Fruit fly (Drosophila melanogaster): ENCODE data around the gene Pex12.
A peak's percentile ranks its signal among the peaks of the same experiment; 100 is the strongest.

Gene Pex12

DNA sequence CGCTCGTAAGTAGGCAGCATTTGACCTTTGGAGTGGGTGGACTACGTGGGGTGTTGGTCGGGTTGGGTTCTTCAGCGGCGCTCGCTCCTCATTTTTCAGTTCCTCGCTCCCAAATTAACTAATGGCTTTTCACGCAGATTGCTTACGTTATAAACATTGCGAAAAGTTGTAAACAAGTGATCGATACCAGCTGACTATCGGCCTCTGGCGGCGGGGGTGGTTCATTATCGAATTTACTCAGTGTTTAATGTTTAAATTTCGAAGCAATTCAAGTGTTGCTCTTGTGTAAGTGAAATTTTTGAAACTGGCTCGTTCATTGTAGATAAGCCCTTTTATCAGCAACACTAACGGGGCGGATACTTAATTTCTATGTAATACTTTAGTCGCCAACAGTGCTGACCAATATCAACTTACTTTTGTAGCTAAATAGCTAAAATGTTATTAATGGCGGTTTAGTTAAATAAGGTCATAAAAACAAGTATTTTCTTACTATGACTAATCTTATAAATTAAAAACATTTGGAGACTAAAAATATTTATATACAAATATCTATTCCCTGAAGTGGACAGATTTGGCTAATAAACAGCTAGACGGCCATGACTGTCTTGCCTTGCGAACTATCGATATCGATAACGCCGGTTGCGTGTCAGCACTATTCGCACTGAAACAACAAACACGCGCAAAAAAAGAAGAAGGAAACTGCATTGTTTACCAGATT, 3.7 kb downstream of the Pex12 start, which contains the start of the genes PGAP2 and Clp (continued):
- TF ChIP-seq CG7556 (GFP tag; optimal IDR thresholded peaks at IDR 0.05) (peak; percentile 65), lbe (GFP tag; optimal IDR thresholded peaks at IDR 0.05) (peak; percentile 41), CG18262 (tag; optimal IDR thresholded peaks at IDR 0.05) (peak; percentile 79), CG4360 (GFP tag; IDR thresholded peaks at IDR 0.05) (peak; percentile 71), sisA (GFP tag; IDR thresholded peaks at IDR 0.05) (peak; percentile 76), Dref (GFP tag; IDR thresholded peaks at IDR 0.05) (peak; percentile 74), zfh1 (GFP tag; IDR thresholded peaks at IDR 0.05) (peak; percentile 65; the same call in 2 of the 3 replicates), CG10462 (GFP tag; optimal IDR thresholded peaks at IDR 0.05) (no peak), Oli (tag; optimal IDR thresholded peaks at IDR 0.05) (peak; percentile 68), CG4707 (GFP tag; optimal IDR thresholded peaks at IDR 0.05) (no peak), GATAe (GFP tag; conservative IDR thresholded peaks at IDR 0.05) (no peak), chif (GFP tag; optimal IDR thresholded peaks at IDR 0.05) (peak; percentile 43 to 56), tap (tag; optimal IDR thresholded peaks at IDR 0.05) (no peak), Abd-B (GFP tag; optimal IDR thresholded peaks at IDR 0.05) (peak; percentile 79), dan (GFP tag; IDR thresholded peaks at IDR 0.05) (no peak), Oaz (GFP tag; IDR thresholded peaks at IDR 0.05) (peak; percentile 77), kah (GFP tag; optimal IDR thresholded peaks at IDR 0.05) (no peak), CG2678 (tag; optimal IDR thresholded peaks at IDR 0.05) (peak; percentile 80), CG8290 (GFP tag; optimal IDR thresholded peaks at IDR 0.05) (peak; percentile 81), CG8290 (tag; optimal IDR thresholded peaks at IDR 0.05) (no peak), CG1602 (GFP tag; optimal IDR thresholded peaks at IDR 0.05) (peak; percentile 79), CG30403 (GFP tag; optimal IDR thresholded peaks at IDR 0.05) (peak; percentile 86), PHDP (tag; optimal IDR thresholded peaks at IDR 0.05) (peak; percentile 67), Chrac-16 (GFP tag; optimal IDR thresholded peaks at IDR 0.05) (peak; percentile 74), CG17802 (tag; optimal IDR thresholded peaks at IDR 0.05) (peak; percentile 24), dimm (GFP tag; IDR thresholded peaks at IDR 0.05) (peak; percentile 44; the same call in 1 of the 2 replicates), Meics (GFP tag; optimal IDR thresholded peaks at IDR 0.05) (peak; percentile 66), bowl (GFP tag; IDR thresholded peaks at IDR 0.05) (no peak), CG13123 (GFP tag; optimal IDR thresholded peaks at IDR 0.05) (peak; percentile 38), CG7271 (tag; optimal IDR thresholded peaks at IDR 0.05) (peak; percentile 5), nau (GFP tag; optimal IDR thresholded peaks at IDR 0.05) (no peak), Adf1 (GFP tag; IDR thresholded peaks at IDR 0.05) (no peak), E2f2 (GFP tag; IDR thresholded peaks at IDR 0.05) (peak; percentile 32; the same call in 1 of the 2 replicates), nerfin-2 (GFP tag; IDR thresholded peaks at IDR 0.05; ENCODE audit: partially characterized antibody) (no peak), otp (GFP tag; IDR thresholded peaks at IDR 0.05) (0 out of 3 replicates have a peak, but pooled peaks have one; percentile 26), amos (GFP tag; IDR thresholded peaks at IDR 0.05; ENCODE audit: partially characterized antibody) (peak; percentile 11; the same call in 1 of the 2 replicates), sima (GFP tag; optimal IDR thresholded peaks at IDR 0.05) (no peak), ATbp (GFP tag; optimal IDR thresholded peaks at IDR 0.05) (peak; percentile 6), ap (GFP tag; IDR thresholded peaks at IDR 0.05) (peak; percentile 62; the same call in 1 of the 2 replicates), salm (tag; optimal IDR thresholded peaks at IDR 0.05) (no peak), MESR4 (GFP tag; optimal IDR thresholded peaks at IDR 0.05) (no peak), CG8924 (tag; optimal IDR thresholded peaks at IDR 0.05) (peak; percentile 77), luna (GFP tag; optimal IDR thresholded peaks at IDR 0.05) (no peak), Opbp (GFP tag; IDR thresholded peaks at IDR 0.05; ENCODE audit: partially characterized antibody) (no peak), CG30020 (tag; optimal IDR thresholded peaks at IDR 0.05) (peak; percentile 60), yki (optimal IDR thresholded peaks at IDR 0.05) (no peak), NC2β (GFP tag; optimal IDR thresholded peaks at IDR 0.05) (no peak), CG15514 (GFP tag; optimal IDR thresholded peaks at IDR 0.05) (peak; percentile 59), CG2199 (GFP tag; IDR thresholded peaks at IDR 0.05) (no peak), repo (GFP tag; optimal IDR thresholded peaks at IDR 0.05) (no peak)
